Worm (Caenorhabditis elegans) whole organism, L1 larva: ENCODE data around the gene nra-1.

Experiments used
- C04F5.9 ChIP-seq: sonication (generic microtip); optimal IDR thresholded peaks from 2 replicates; lab custom pipeline; 2016; ENCODE audit warnings: missing genetic modification characterization, missing compliant biosample characterization
- C34B4.2 ChIP-seq: sonication (generic microtip); optimal IDR thresholded peaks from 2 replicates; lab custom pipeline; 2017; ENCODE audit warnings: mild to moderate bottlenecking, missing genetic modification characterization, missing compliant biosample characterization
- Y116A8C.19 ChIP-seq: sonication (generic microtip); optimal IDR thresholded peaks from 2 replicates; lab custom pipeline; 2016; ENCODE audit warnings: missing compliant biosample characterization, missing genetic modification characterization, borderline replicate concordance
- aha-1 ChIP-seq: fragments of 150-350 bp; optimal IDR thresholded peaks from 2 replicates; lab custom pipeline; 2014; ENCODE audit warnings: missing biosample characterization, missing genetic modification characterization
- aly-2 ChIP-seq: fragments of 150-350 bp; optimal IDR thresholded peaks from 2 replicates; lab custom pipeline; 2014; ENCODE audit warnings: missing biosample characterization, missing genetic modification characterization
- blmp-1 ChIP-seq: fragments of 150-350 bp; optimal IDR thresholded peaks from 2 replicates; lab custom pipeline; 2014; ENCODE audit warnings: missing biosample characterization, missing genetic modification characterization
- ceh-63 ChIP-seq: fragments of 200-800 bp; sonication (Bioruptor generic); optimal IDR thresholded peaks from 2 replicates; lab custom pipeline; 2018; ENCODE audit warnings: mild to moderate bottlenecking, missing genetic modification characterization, missing compliant biosample characterization
- ceh-88 ChIP-seq: fragments of 200-800 bp; sonication (Bioruptor generic); IDR thresholded peaks from 2 replicates; pipeline ENCODE4 v1.3.6; 2022; ENCODE audit warnings: missing genetic modification characterization, missing compliant biosample characterization
- ces-1 ChIP-seq: fragments of 150-350 bp; optimal IDR thresholded peaks from 2 replicates; lab custom pipeline; 2014; ENCODE audit warnings: missing biosample characterization, missing genetic modification reagents, missing genetic modification characterization
- dpl-1 ChIP-seq, 3 experiments: fragments of 150-350 bp in 2 of 3; sonication (generic microtip) in 1 of 3; optimal IDR thresholded peaks; 2 replicates each; lab custom pipeline; 2014 to 2017; ENCODE audit warnings: missing biosample characterization in 3 of 3, missing genetic modification characterization in 3 of 3, missing genetic modification reagents in 3 of 3
- dsc-1 ChIP-seq: sonication (generic microtip); optimal IDR thresholded peaks from 2 replicates; lab custom pipeline; 2016; ENCODE audit warnings: mild to moderate bottlenecking, missing genetic modification characterization, missing compliant biosample characterization
- efl-1 ChIP-seq, 4 experiments: fragments of 150-350 bp; optimal IDR thresholded peaks in 3 of 4; peaks in 1 of 4; 1 replicate in 1 of 4; 2 replicates in 3 of 4; lab custom pipeline; 2014; ENCODE audit warnings: missing biosample characterization in 2 of 4, missing genetic modification characterization in 2 of 4, missing genetic modification reagents in 2 of 4
- efl-3 ChIP-seq: fragments of 200-800 bp; sonication (Bioruptor generic); optimal IDR thresholded peaks from 2 replicates; lab custom pipeline; 2018; ENCODE audit warnings: mild to moderate bottlenecking, missing genetic modification characterization, missing compliant biosample characterization
- egl-13 ChIP-seq: sonication (generic microtip); optimal IDR thresholded peaks from 2 replicates; lab custom pipeline; 2016; ENCODE audit warnings: missing genotype, missing genetic modification reagents, missing genetic modification characterization, missing compliant biosample characterization
- egl-27 ChIP-seq, 2 experiments: fragments of 150-350 bp in 1 of 2; sonication (generic microtip); optimal IDR thresholded peaks; 3 replicates each; lab custom pipeline; 2017 to 2018; ENCODE audit warnings: missing biosample characterization in 2 of 2, missing genetic modification characterization in 2 of 2, missing genetic modification reagents in 2 of 2
- ets-5 ChIP-seq: fragments of 200-800 bp; sonication (Bioruptor generic); IDR thresholded peaks from 2 replicates; pipeline ENCODE4 v1.3.6; 2022; ENCODE audit warnings: missing genetic modification characterization, missing compliant biosample characterization
- fkh-8 ChIP-seq: sonication (generic microtip); optimal IDR thresholded peaks from 2 replicates; lab custom pipeline; 2016; ENCODE audit warnings: mild to moderate bottlenecking, missing genetic modification characterization, missing compliant biosample characterization
- fos-1 ChIP-seq: fragments of 150-350 bp; optimal IDR thresholded peaks from 2 replicates; lab custom pipeline; 2014; ENCODE audit warnings: missing biosample characterization, missing genetic modification characterization
- hlh-17 ChIP-seq: fragments of 200-800 bp; sonication (Bioruptor generic); optimal IDR thresholded peaks from 2 replicates; lab custom pipeline; 2018; ENCODE audit warnings: missing genetic modification characterization, mild to moderate bottlenecking, missing compliant biosample characterization, moderate library complexity, borderline replicate concordance
- hlh-4 ChIP-seq: sonication (generic microtip); optimal IDR thresholded peaks from 2 replicates; lab custom pipeline; 2016; ENCODE audit warnings: mild to moderate bottlenecking, missing genetic modification characterization, missing compliant biosample characterization
- irx-1 ChIP-seq: sonication (generic microtip); optimal IDR thresholded peaks from 2 replicates; lab custom pipeline; 2016; ENCODE audit warnings: missing genetic modification characterization, missing compliant biosample characterization
- isw-1 ChIP-seq: fragments of 200-800 bp; sonication (Bioruptor generic); IDR thresholded peaks from 2 replicates; pipeline ENCODE4 v1.3.6; 2022; ENCODE audit warnings: missing genetic modification characterization, missing compliant biosample characterization
- jun-1 ChIP-seq: fragments of 150-350 bp; optimal IDR thresholded peaks from 2 replicates; lab custom pipeline; 2014; ENCODE audit warnings: missing biosample characterization, missing genetic modification reagents, missing genetic modification characterization
- lin-14 ChIP-seq: fragments of 200-800 bp; sonication (Bioruptor generic); optimal IDR thresholded peaks from 2 replicates; lab custom pipeline; 2018; ENCODE audit warnings: mild to moderate bottlenecking, missing genetic modification characterization, moderate library complexity, missing compliant biosample characterization
- lin-15B ChIP-seq: fragments of 150-350 bp; sonication (generic microtip); optimal IDR thresholded peaks from 3 replicates; lab custom pipeline; 2014; ENCODE audit warnings: missing biosample characterization, missing genetic modification characterization
- mdl-1 ChIP-seq, 2 experiments: fragments of 150-350 bp; optimal IDR thresholded peaks; 2 replicates each; lab custom pipeline; 2014 to 2017; ENCODE audit warnings: missing biosample characterization in 2 of 2, missing genetic modification characterization in 2 of 2, inconsistent platforms in 1 of 2
- mef-2 ChIP-seq: fragments of 150-350 bp; optimal IDR thresholded peaks from 2 replicates; lab custom pipeline; 2014; ENCODE audit warnings: missing biosample characterization, missing genetic modification characterization
- nhr-11 ChIP-seq: fragments of 150-350 bp; optimal IDR thresholded peaks from 2 replicates; lab custom pipeline; 2014; ENCODE audit warnings: missing biosample characterization, missing genetic modification characterization
- nhr-12 ChIP-seq: sonication (generic microtip); optimal IDR thresholded peaks from 2 replicates; lab custom pipeline; 2017; ENCODE audit warnings: missing biosample characterization, missing genetic modification characterization
- nhr-19 ChIP-seq: fragments of 200-800 bp; sonication (Bioruptor generic); conservative IDR thresholded peaks from 2 replicates; pipeline ENCODE4 v1.3.6; 2022; ENCODE audit warnings: missing genetic modification characterization, missing compliant biosample characterization
- nhr-20 ChIP-seq: sonication (generic microtip); optimal IDR thresholded peaks from 2 replicates; lab custom pipeline; 2016; ENCODE audit warnings: mild to moderate bottlenecking, missing genetic modification characterization, missing compliant biosample characterization
- nhr-237 ChIP-seq: fragments of 150-350 bp; optimal IDR thresholded peaks from 2 replicates; lab custom pipeline; 2014; ENCODE audit warnings: missing biosample characterization, missing genetic modification characterization
- nhr-28 ChIP-seq: fragments of 150-350 bp; optimal IDR thresholded peaks from 2 replicates; lab custom pipeline; 2014; ENCODE audit warnings: missing biosample characterization, missing genetic modification characterization
- nhr-47 ChIP-seq: sonication (generic microtip); optimal IDR thresholded peaks from 2 replicates; lab custom pipeline; 2016; ENCODE audit warnings: mild to moderate bottlenecking, missing genetic modification characterization, moderate library complexity, missing compliant biosample characterization
- nhr-71 ChIP-seq: sonication (generic microtip); optimal IDR thresholded peaks from 2 replicates; lab custom pipeline; 2016; ENCODE audit warnings: mild to moderate bottlenecking, missing genetic modification characterization, moderate library complexity, missing compliant biosample characterization
- nhr-76 ChIP-seq: sonication (generic microtip); optimal IDR thresholded peaks from 2 replicates; lab custom pipeline; 2017; ENCODE audit warnings: missing biosample characterization, missing genetic modification characterization
- nhr-85 ChIP-seq: sonication (generic microtip); peaks from one replicate; lab custom pipeline; 2016; ENCODE audit warnings: missing genetic modification characterization, inconsistent platforms, missing compliant biosample characterization
- nhr-90 ChIP-seq: sonication (generic microtip); optimal IDR thresholded peaks from 2 replicates; lab custom pipeline; 2016; ENCODE audit warnings: mild to moderate bottlenecking, missing genetic modification characterization, missing compliant biosample characterization; ENCODE audit not compliant: poor library complexity
- pax-3 ChIP-seq: fragments of 200-800 bp; sonication (Bioruptor generic); optimal IDR thresholded peaks from 2 replicates; lab custom pipeline; 2018; ENCODE audit warnings: mild to moderate bottlenecking, missing genetic modification characterization, moderate library complexity, missing compliant biosample characterization
- pqm-1 ChIP-seq: sonication (generic microtip); optimal IDR thresholded peaks from 3 replicates; lab custom pipeline; 2017; ENCODE audit warnings: missing biosample characterization, missing genetic modification characterization
- rnt-1 ChIP-seq: sonication (generic microtip); optimal IDR thresholded peaks from 2 replicates; lab custom pipeline; 2016; ENCODE audit warnings: mild to moderate bottlenecking, missing genetic modification characterization, moderate library complexity, missing compliant biosample characterization
- skn-1 ChIP-seq: fragments of 150-350 bp; optimal IDR thresholded peaks from 2 replicates; lab custom pipeline; 2014; ENCODE audit warnings: missing biosample characterization, missing genetic modification characterization
- snu-23 ChIP-seq: sonication (generic microtip); optimal IDR thresholded peaks from 2 replicates; lab custom pipeline; 2016; ENCODE audit warnings: missing genetic modification characterization, missing compliant biosample characterization
- sox-4 ChIP-seq: sonication (generic microtip); optimal IDR thresholded peaks from 2 replicates; lab custom pipeline; 2016; ENCODE audit warnings: missing genetic modification characterization, missing compliant biosample characterization
- tbx-2 ChIP-seq: sonication (generic microtip); optimal IDR thresholded peaks from 2 replicates; lab custom pipeline; 2016; ENCODE audit warnings: missing genetic modification characterization, missing compliant biosample characterization
- tlp-1 ChIP-seq: fragments of 150-350 bp; optimal IDR thresholded peaks from 2 replicates; lab custom pipeline; 2014; ENCODE audit warnings: missing biosample characterization, missing genetic modification characterization
- unc-30 ChIP-seq: sonication (generic microtip); optimal IDR thresholded peaks from 2 replicates; lab custom pipeline; 2017; ENCODE audit warnings: missing biosample characterization, missing genetic modification characterization
- unc-86 ChIP-seq: sonication (generic microtip); optimal IDR thresholded peaks from 2 replicates; lab custom pipeline; 2016; ENCODE audit warnings: missing genetic modification characterization, missing compliant biosample characterization
- vab-15 ChIP-seq: sonication (generic microtip); optimal IDR thresholded peaks from 2 replicates; lab custom pipeline; 2017; ENCODE audit warnings: missing genotype, mild to moderate bottlenecking, missing genetic modification characterization, missing compliant biosample characterization
- zip-4 ChIP-seq: fragments of 200-800 bp; sonication (Bioruptor generic); optimal IDR thresholded peaks from 2 replicates; lab custom pipeline; 2018; ENCODE audit warnings: mild to moderate bottlenecking, missing genetic modification characterization, moderate library complexity, missing compliant biosample characterization

nra-1 gene

DNA sequence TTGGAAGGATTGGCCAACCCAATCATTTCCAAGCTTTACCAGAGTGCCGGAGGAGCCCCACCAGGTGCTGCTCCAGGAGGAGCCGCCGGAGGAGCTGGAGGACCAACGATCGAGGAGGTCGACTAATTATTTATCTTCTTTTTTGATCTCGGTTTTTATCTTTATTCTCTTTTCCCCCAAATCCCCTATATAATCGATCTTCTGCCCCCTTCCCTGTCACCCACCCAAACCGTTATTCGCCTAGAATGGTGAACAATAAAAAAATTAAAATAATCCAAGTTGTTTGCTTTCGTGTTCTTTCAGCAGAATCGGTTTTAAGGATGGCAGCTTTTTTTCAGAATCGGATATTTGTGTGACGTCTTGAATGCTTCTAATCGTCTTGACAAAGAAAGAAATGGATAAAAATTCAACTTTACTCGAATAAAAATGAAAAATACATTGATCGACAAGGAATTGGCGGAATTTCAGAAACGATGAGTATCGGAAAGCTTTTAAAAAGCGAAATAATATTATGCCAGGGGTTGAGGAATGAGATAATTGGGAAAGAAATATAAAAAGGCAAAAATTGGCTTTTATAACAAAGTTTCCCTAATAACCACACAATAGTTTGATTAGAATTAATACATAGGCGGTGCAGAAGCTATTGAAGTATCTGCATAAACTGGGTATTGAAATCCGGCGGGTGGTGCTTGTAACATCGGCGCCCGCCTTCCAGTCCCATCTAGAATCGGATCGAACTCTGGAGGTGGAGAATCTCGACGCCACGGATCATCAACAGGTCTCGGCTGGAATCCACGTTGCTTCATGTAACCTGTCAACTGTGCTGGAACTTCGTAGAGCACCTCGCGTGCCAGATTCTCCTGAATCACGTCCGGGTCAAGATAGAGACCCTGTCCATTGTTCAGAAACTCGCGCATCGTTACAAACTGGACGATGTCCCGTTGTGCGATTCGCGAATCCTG is 2.7 kb downstream of the nra-1 start:
- TF ChIP-seq C04F5.9 (tag; lab: Kevin White, UChicago) = no peak
- TF ChIP-seq tbx-2 = peak; percentile 25
- peak; percentile 40 for TF ChIP-seq lin-14 (GFP tag; lab: Kevin White, UChicago)
- no peak for TF ChIP-seq C34B4.2 (tag; lab: Kevin White, UChicago)
- no peak for TF ChIP-seq mdl-1 (tag; optimal IDR thresholded peaks at IDR 0.05; lab: Kevin White, UChicago)
- TF ChIP-seq vab-15 (tag; lab: Kevin White, UChicago) = no peak
- TF ChIP-seq Y116A8C.19 (tag; lab: Kevin White, UChicago) = no peak
- no peak for TF ChIP-seq blmp-1 (tag; lab: Kevin White, UChicago)
- no peak for TF ChIP-seq fos-1
- peak; percentile 2 for TF ChIP-seq efl-3 (GFP tag; lab: Kevin White, UChicago)
- TF ChIP-seq ces-1 (GFP tag; lab: Kevin White, UChicago) = no peak
- no peak for TF ChIP-seq nhr-28 (tag; lab: Kevin White, UChicago)
- TF ChIP-seq nhr-12 (tag; lab: Kevin White, UChicago) = no peak
- TF ChIP-seq rnt-1 (tag; lab: Kevin White, UChicago) = peak; percentile 2
- TF ChIP-seq fkh-8 (tag; lab: Kevin White, UChicago) = peak; percentile 65
- TF ChIP-seq nhr-11 (tag; lab: Kevin White, UChicago) = no peak
- peak; percentile 11 for TF ChIP-seq egl-13 (tag; lab: Kevin White, UChicago)
- peak; percentile 54 for TF ChIP-seq nhr-47
- TF ChIP-seq nhr-19 = peak; percentile 61
- no peak for TF ChIP-seq tlp-1 (tag; lab: Kevin White, UChicago)
- peak; percentile 60 for TF ChIP-seq dsc-1 (tag; lab: Kevin White, UChicago)
- TF ChIP-seq irx-1 (tag; lab: Kevin White, UChicago) = no peak
- peak; percentile 32 for TF ChIP-seq unc-86 (tag; lab: Kevin White, UChicago)
- peak; percentile 100 for TF ChIP-seq aly-2 (tag; lab: Kevin White, UChicago)
- TF ChIP-seq pax-3 (tag; lab: Kevin White, UChicago) = no peak
- peak; percentile 73 for TF ChIP-seq snu-23 (GFP tag; lab: Kevin White, UChicago)
- peak; percentile 82 for TF ChIP-seq nhr-71 (tag; lab: Kevin White, UChicago)
- peak; percentile 14 for TF ChIP-seq lin-15B (tag; lab: Kevin White, UChicago)
- TF ChIP-seq mef-2 (tag; lab: Kevin White, UChicago) = no peak
- TF ChIP-seq aha-1 = peak; percentile 29
- no peak for TF ChIP-seq nhr-85 (tag; lab: Kevin White, UChicago)
- TF ChIP-seq ceh-88 (GFP tag; lab: Robert Waterston, UW) = peak; percentile 21; the same call in 1 of the 2 replicates
- no peak for TF ChIP-seq hlh-17 (GFP tag; lab: Kevin White, UChicago)
- TF ChIP-seq nhr-90 = peak; percentile 62
- no peak for TF ChIP-seq pqm-1
- TF ChIP-seq egl-27 (tag; optimal IDR thresholded peaks at IDR 0.05; lab: Kevin White, UChicago) = no peak
- no peak for TF ChIP-seq hlh-4
- TF ChIP-seq skn-1 (tag; lab: Kevin White, UChicago) = peak; percentile 76
- TF ChIP-seq sox-4 (tag; lab: Kevin White, UChicago) = no peak
- no peak for TF ChIP-seq nhr-237
- TF ChIP-seq dpl-1 (GFP tag; optimal IDR thresholded peaks at IDR 0.05; lab: Kevin White, UChicago) = peak in 2 of 3 experiments; percentile 22 to 28
- peak; percentile 25 for TF ChIP-seq ceh-63 (GFP tag; lab: Kevin White, UChicago)
- peak; percentile 61 for TF ChIP-seq unc-30 (tag; lab: Kevin White, UChicago)
- peak; percentile 70 for TF ChIP-seq nhr-20
- no peak for TF ChIP-seq jun-1
- TF ChIP-seq isw-1 (GFP tag; lab: Robert Waterston, UW) = no peak
- TF ChIP-seq zip-4 (GFP tag; lab: Kevin White, UChicago) = peak; percentile 27
- peak in 1 of 2 experiments; percentile 16 for TF ChIP-seq efl-1 (optimal IDR thresholded peaks at IDR 0.05; lab: Kevin White, UChicago)
- TF ChIP-seq efl-1 (GFP tag; optimal IDR thresholded peaks at IDR 0.05 in 1 of 2; lab: Kevin White, UChicago) = peak; percentile 21 to 92
- TF ChIP-seq nhr-76 (tag; lab: Kevin White, UChicago) = no peak
- no peak for TF ChIP-seq ets-5 (GFP tag; lab: Robert Waterston, UW)
